Fruit fly (Drosophila melanogaster): ENCODE measurements around the gene Nepl8.
A peak's percentile ranks its signal among the peaks of the same experiment; 100 is the strongest.

Nepl8 gene

dm6 chr2L:16535673-16536144 is 47.8 kb downstream of the Nepl8 start (continued):
- TF ChIP-seq ato (GFP tag; IDR thresholded peaks at IDR 0.05; ENCODE audit: partially characterized antibody) (no peak), GATAe (GFP tag; conservative IDR thresholded peaks at IDR 0.05) (peak; percentile 85), gce (GFP tag; IDR thresholded peaks at IDR 0.05) (peak; percentile 94), CG3995 (GFP tag; optimal IDR thresholded peaks at IDR 0.05) (peak; percentile 32), CG3726 (GFP tag; IDR thresholded peaks at IDR 0.05) (peak; percentile 91; the same call in 2 of the 3 replicates), CG11723 (GFP tag; optimal IDR thresholded peaks at IDR 0.05) (peak; percentile 61), Sox102F (GFP tag; optimal IDR thresholded peaks at IDR 0.05) (peak; percentile 96), D (optimal IDR thresholded peaks at IDR 0.05) (no peak), D (GFP tag; optimal IDR thresholded peaks at IDR 0.05) (peak; percentile 92), CG15696 (tag; optimal IDR thresholded peaks at IDR 0.05) (peak; percentile 92), CG16815 (GFP tag; optimal IDR thresholded peaks at IDR 0.05) (peak; percentile 86), gfzf (GFP tag; optimal IDR thresholded peaks at IDR 0.05) (no peak), Dp (GFP tag; optimal IDR thresholded peaks at IDR 0.05) (no peak), CG7357 (GFP tag; IDR thresholded peaks at IDR 0.05) (peak; percentile 86), CG4360 (GFP tag; IDR thresholded peaks at IDR 0.05) (peak; percentile 68), bowl (GFP tag; IDR thresholded peaks at IDR 0.05) (peak; percentile 81; the same call in 1 of the 2 replicates), D19A (tag; optimal IDR thresholded peaks at IDR 0.05) (peak; percentile 87), hth (optimal IDR thresholded peaks at IDR 0.05) (no peak), mld (GFP tag; IDR thresholded peaks at IDR 0.05; ENCODE audit: partially characterized antibody) (no peak), E2f2 (GFP tag; IDR thresholded peaks at IDR 0.05) (peak; percentile 77), CG18262 (tag; optimal IDR thresholded peaks at IDR 0.05) (peak; percentile 95), trh (GFP tag; optimal IDR thresholded peaks at IDR 0.05) (peak; percentile 72), sna (GFP tag; IDR thresholded peaks at IDR 0.05; ENCODE audit: partially characterized antibody) (no peak), CG12659 (GFP tag; optimal IDR thresholded peaks at IDR 0.05) (peak; percentile 85), ro (GFP tag; IDR thresholded peaks at IDR 0.05) (peak; percentile 83), ATbp (GFP tag; optimal IDR thresholded peaks at IDR 0.05) (peak; percentile 95), ewg (GFP tag; optimal IDR thresholded peaks at IDR 0.05) (peak; percentile 97), CG12071 (GFP tag; optimal IDR thresholded peaks at IDR 0.05) (peak; percentile 88), Fer2 (tag; optimal IDR thresholded peaks at IDR 0.05) (peak; percentile 68), CG31441 (GFP tag; IDR thresholded peaks at IDR 0.05) (peak; percentile 82), zfh2 (GFP tag; optimal IDR thresholded peaks at IDR 0.05) (peak; percentile 74), NFAT (GFP tag; IDR thresholded peaks at IDR 0.05) (peak; percentile 87), CG33557 (GFP tag; optimal IDR thresholded peaks at IDR 0.05) (peak; percentile 88), ac (GFP tag; optimal IDR thresholded peaks at IDR 0.05) (peak; percentile 92), gt (GFP tag; IDR thresholded peaks at IDR 0.05) (peak; percentile 85), CG5180 (GFP tag; optimal IDR thresholded peaks at IDR 0.05) (peak; percentile 76), sima (GFP tag; optimal IDR thresholded peaks at IDR 0.05) (peak; percentile 63), CG9727 (GFP tag; optimal IDR thresholded peaks at IDR 0.05) (peak; percentile 94), fd96Cb (tag; optimal IDR thresholded peaks at IDR 0.05) (peak; percentile 94), CG10543 (GFP tag; optimal IDR thresholded peaks at IDR 0.05) (peak; percentile 58), cad (GFP tag; optimal IDR thresholded peaks at IDR 0.05) (no peak), CG11085 (GFP tag; IDR thresholded peaks at IDR 0.05) (peak; percentile 87), HLH54F (GFP tag; optimal IDR thresholded peaks at IDR 0.05) (peak; percentile 78), ftz-f1 (GFP tag; optimal IDR thresholded peaks at IDR 0.05) (no peak), CkIIα-i1 (GFP tag; IDR thresholded peaks at IDR 0.05) (0 out of 2 replicates have a peak, but pooled peaks have one; percentile 67), CG15479 (GFP tag; optimal IDR thresholded peaks at IDR 0.05) (peak; percentile 84), CG2202 (tag; optimal IDR thresholded peaks at IDR 0.05) (peak; percentile 91), CG17186 (GFP tag; optimal IDR thresholded peaks at IDR 0.05) (peak; percentile 68), zfh1 (GFP tag; IDR thresholded peaks at IDR 0.05) (peak; percentile 98), Atf3 (GFP tag; optimal IDR thresholded peaks at IDR 0.05) (peak; percentile 84), CoRest (tag; optimal IDR thresholded peaks at IDR 0.05) (peak; percentile 89)

All from whole organism, embryonic.